Fruit fly (Drosophila melanogaster): ENCODE data around the gene frma.

DNA sequence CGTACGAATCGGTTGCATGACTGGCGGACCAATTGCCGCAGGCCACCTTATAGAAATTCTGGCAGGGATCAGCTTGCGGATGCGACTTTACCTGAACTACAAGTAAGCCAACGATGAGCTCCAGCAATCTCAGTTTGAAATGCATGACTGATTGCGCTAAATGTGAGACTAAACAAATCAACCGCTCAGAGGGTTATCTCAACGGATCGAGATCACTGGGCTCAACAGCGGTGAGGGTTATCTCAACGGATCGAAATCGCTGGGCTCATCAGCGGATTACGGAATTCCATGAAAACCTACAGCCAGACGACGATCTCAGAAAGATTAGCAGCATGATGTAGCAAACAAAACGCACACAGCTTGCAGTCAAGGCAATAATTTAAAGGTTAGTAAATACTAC, at the start of gene frma:
- TF ChIP-seq h (optimal IDR thresholded peaks at IDR 0.05) (no peak), insv (optimal IDR thresholded peaks at IDR 0.05) (no peak), ttk (optimal IDR thresholded peaks at IDR 0.05) (no peak), psq (optimal IDR thresholded peaks at IDR 0.05) (no peak), Myc (optimal IDR thresholded peaks at IDR 0.05) (no peak), Sin3A (optimal IDR thresholded peaks at IDR 0.05) (no peak)

All from Kc167 (cell line).